Worm (Caenorhabditis elegans): ENCODE data around the gene pdhk-2.

DNA sequence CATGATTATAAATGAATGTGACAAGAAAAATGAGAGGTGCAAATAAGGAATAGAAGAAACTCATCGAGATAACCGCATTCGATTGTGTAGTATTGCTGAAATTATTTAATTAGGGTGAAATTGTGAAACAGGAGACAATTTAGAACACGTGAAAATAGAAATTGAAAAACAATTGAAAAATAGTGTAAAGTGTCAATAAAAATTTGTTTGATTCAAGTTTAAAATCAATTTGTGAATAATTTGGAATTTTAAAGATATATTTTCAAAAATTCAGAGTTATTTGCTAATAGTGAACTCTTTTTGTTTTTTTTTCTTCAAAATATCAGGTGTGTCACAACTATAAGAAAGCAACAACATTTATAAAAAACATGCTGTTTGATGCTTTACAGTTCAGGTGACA, 9.9 kb downstream of the pdhk-2 start, which contains the start of gene ZK370.4:
- TF ChIP-seq him-1 (tag; optimal IDR thresholded peaks at IDR 0.05) (no peak), dao-5 (tag; optimal IDR thresholded peaks at IDR 0.05) (no peak), W03F9.2 (tag; optimal IDR thresholded peaks at IDR 0.05) (no peak)
